Worm (Caenorhabditis elegans) whole organism, L4 larva: ENCODE measurements around the gene T28C6.3.
A peak's percentile ranks its signal among the peaks of the same experiment; 100 is the strongest.

Source experiments
- R02D3.7 ChIP-seq: fragments of 150-350 bp; sonication (generic microtip); optimal IDR thresholded peaks from 3 replicates; lab custom pipeline; 2014; ENCODE audit warnings: missing biosample characterization, missing genetic modification characterization
- Y105C5A.15 ChIP-seq: fragments of 200-800 bp; sonication (Bioruptor generic); IDR thresholded peaks from 2 replicates; pipeline ENCODE4 v1.3.6; 2022; ENCODE audit warnings: missing genetic modification characterization, missing compliant biosample characterization
- aha-1 ChIP-seq: fragments of 150-350 bp; peaks from one replicate; lab custom pipeline; 2014; ENCODE audit warnings: missing biosample characterization, missing genetic modification characterization
- pha-4 ChIP-seq, 2 experiments: fragments of 150-350 bp in 1 of 2; fragments of 200-800 bp in 1 of 2; sonication (Bioruptor generic) in 1 of 2; IDR thresholded peaks in 1 of 2; optimal IDR thresholded peaks in 1 of 2; 2 replicates each; pipeline versions ENCODE4 v1.3.6 to Lab custom; 2014 to 2022; ENCODE audit warnings: missing genetic modification characterization in 2 of 2, missing genetic modification reagents in 2 of 2, missing biosample characterization in 1 of 2, missing compliant biosample characterization in 1 of 2
- zag-1 ChIP-seq: fragments of 150-350 bp; optimal IDR thresholded peaks from 2 replicates; lab custom pipeline; 2014; ENCODE audit warnings: missing biosample characterization, missing genetic modification characterization
- ztf-11 ChIP-seq: fragments of 150-350 bp; optimal IDR thresholded peaks from 2 replicates; lab custom pipeline; 2014; ENCODE audit warnings: missing biosample characterization, missing genetic modification characterization

ce11 chrIV:8796246-8796645 lies 23.9 kb upstream of the T28C6.3 start:
- TF ChIP-seq Y105C5A.15 (no peak), pha-4 (GFP tag; IDR thresholded peaks at IDR 0.05; lab: Robert Waterston, UW) (no peak; the same call in 1 of the 2 replicates), pha-4 (tag; optimal IDR thresholded peaks at IDR 0.05; lab: Kevin White, UChicago) (no peak), aha-1 (tag; lab: Kevin White, UChicago) (peak; percentile 72), R02D3.7 (tag; lab: Kevin White, UChicago) (no peak), ztf-11 (no peak), zag-1 (no peak)
